Worm (Caenorhabditis elegans): ENCODE results near the gene T20D4.7.

- TF ChIP-seq ham-2 (GFP tag; optimal IDR thresholded peaks at IDR 0.05) = no peak
- no peak for TF ChIP-seq mep-1 (tag; optimal IDR thresholded peaks at IDR 0.05)
- no peak for TF ChIP-seq bed-3 (GFP tag; optimal IDR thresholded peaks at IDR 0.05)
- no peak for TF ChIP-seq pha-4 (tag; optimal IDR thresholded peaks at IDR 0.05)
Observed at ce11 chrV:3394694-3395240, 13.9 kb upstream of the T20D4.7 start, which contains the start of gene T20D4.15.

Data from whole organism, mixed stage, embryonic.